Fruit fly (Drosophila melanogaster) whole organism, embryonic: ENCODE measurements around the gene tau.

ENCODE experiments used
- Abd-B ChIP-seq: fragments of 200-800 bp; sonication (Bioruptor generic); optimal IDR thresholded peaks from 2 replicates; lab custom pipeline; 2018; ENCODE audit warnings: missing biosample characterization, mild to moderate bottlenecking, missing genetic modification characterization, moderate library complexity
- B-H2 ChIP-seq: fragments of 200-800 bp; sonication (Bioruptor generic); optimal IDR thresholded peaks from 2 replicates; lab custom pipeline; 2018; ENCODE audit warnings: missing biosample characterization, mild to moderate bottlenecking, missing genetic modification characterization
- CG1024 ChIP-seq: fragments of 200-800 bp; sonication (Bioruptor generic); IDR thresholded peaks from 2 replicates; pipeline ENCODE4 v1.3.6; 2022; ENCODE audit warnings: missing biosample characterization, missing genetic modification characterization
- CG10366 ChIP-seq: fragments of 200-800 bp; sonication (Bioruptor generic); IDR thresholded peaks from 2 replicates; pipeline ENCODE4 v1.3.6; 2022; ENCODE audit warnings: missing biosample characterization, missing genetic modification characterization
- CG10654 ChIP-seq: fragments of 200-800 bp; sonication (Bioruptor generic); optimal IDR thresholded peaks from 2 replicates; lab custom pipeline; 2016; ENCODE audit warnings: missing biosample characterization, missing genetic modification characterization
- CG11723 ChIP-seq: fragments of 200-800 bp; sonication (Bioruptor generic); optimal IDR thresholded peaks from 2 replicates; lab custom pipeline; 2017; ENCODE audit warnings: missing biosample characterization, mild to moderate bottlenecking, missing genetic modification characterization
- CG13424 ChIP-seq: fragments of 200-800 bp; sonication (Bioruptor generic); optimal IDR thresholded peaks from 2 replicates; lab custom pipeline; 2019; ENCODE audit warnings: missing biosample characterization, mild to moderate bottlenecking, missing genetic modification characterization, moderate library complexity
- CG13624 ChIP-seq: fragments of 200-800 bp; sonication (Bioruptor generic); optimal IDR thresholded peaks from 2 replicates; lab custom pipeline; 2016; ENCODE audit warnings: missing biosample characterization, missing genetic modification characterization
- CG14667 ChIP-seq: fragments of 200-800 bp; sonication (Bioruptor generic); IDR thresholded peaks from 2 replicates; pipeline ENCODE4 v1.3.6; 2022; ENCODE audit warnings: missing biosample characterization, missing genetic modification characterization
- CG31441 ChIP-seq: fragments of 200-800 bp; sonication (Bioruptor generic); IDR thresholded peaks from 2 replicates; pipeline ENCODE4 v1.3.6; 2022; ENCODE audit warnings: missing biosample characterization, missing genetic modification characterization
- CG33557 ChIP-seq: fragments of 200-800 bp; sonication (Bioruptor generic); optimal IDR thresholded peaks from 2 replicates; lab custom pipeline; 2019; ENCODE audit warnings: missing biosample characterization, mild to moderate bottlenecking, missing genetic modification characterization, moderate library complexity
- CG4360 ChIP-seq: fragments of 200-800 bp; sonication (Bioruptor generic); IDR thresholded peaks from 2 replicates; pipeline ENCODE4 v1.3.6; 2022; ENCODE audit warnings: missing biosample characterization, missing genetic modification characterization
- CG6175 ChIP-seq: fragments of 200-800 bp; sonication (Bioruptor generic); IDR thresholded peaks from 3 replicates; pipeline ENCODE4 v1.3.6; 2022; ENCODE audit warnings: missing biosample characterization, missing genetic modification characterization
- CG8359 ChIP-seq: fragments of 200-800 bp; sonication (Bioruptor generic); optimal IDR thresholded peaks from 2 replicates; lab custom pipeline; 2017; ENCODE audit warnings: missing biosample characterization, mild to moderate bottlenecking, missing genetic modification characterization, borderline replicate concordance
- CkIIα-i1 ChIP-seq: fragments of 200-800 bp; sonication (Bioruptor generic); IDR thresholded peaks from 2 replicates; pipeline ENCODE4 v1.3.6; 2022; ENCODE audit warnings: missing biosample characterization, missing genetic modification characterization
- Dfd ChIP-seq, 2 experiments: fragments of >200 bp; optimal IDR thresholded peaks; 2 replicates each; lab custom pipeline; 2017; ENCODE audit warnings: missing biosample characterization in 2 of 2, missing genetic modification characterization in 2 of 2
- Dp ChIP-seq: fragments of 200-800 bp; sonication (Bioruptor generic); optimal IDR thresholded peaks from 2 replicates; lab custom pipeline; 2018; ENCODE audit warnings: missing biosample characterization, mild to moderate bottlenecking, missing genetic modification characterization, moderate library complexity
- ERR ChIP-seq: fragments of 200-800 bp; sonication (Bioruptor generic); optimal IDR thresholded peaks from 2 replicates; lab custom pipeline; 2016; ENCODE audit warnings: missing biosample characterization, missing genetic modification characterization
- Fer3 ChIP-seq: fragments of 200-800 bp; sonication (Bioruptor generic); optimal IDR thresholded peaks from 2 replicates; lab custom pipeline; 2018; ENCODE audit warnings: missing biosample characterization, mild to moderate bottlenecking, missing genetic modification characterization, moderate library complexity
- Hr3 ChIP-seq: fragments of 200-800 bp; sonication (Bioruptor generic); optimal IDR thresholded peaks from 3 replicates; lab custom pipeline; 2016; ENCODE audit warnings: missing biosample characterization, missing genetic modification characterization
- Hr78 ChIP-seq, 2 experiments: fragments of 200-800 bp in 1 of 2; fragments of >200 bp in 1 of 2; sonication (Bioruptor generic) in 1 of 2; optimal IDR thresholded peaks; 2 replicates each; lab custom pipeline; 2017 to 2019; ENCODE audit warnings: missing biosample characterization in 2 of 2, missing genetic modification characterization in 2 of 2, mild to moderate bottlenecking in 1 of 2, moderate library complexity in 1 of 2
- Meics ChIP-seq: fragments of 200-800 bp; sonication (Bioruptor generic); optimal IDR thresholded peaks from 2 replicates; lab custom pipeline; 2017; ENCODE audit warnings: missing biosample characterization, mild to moderate bottlenecking, missing genetic modification characterization
- Myb ChIP-seq: fragments of 200-800 bp; sonication (Bioruptor generic); optimal IDR thresholded peaks from 2 replicates; lab custom pipeline; 2016; ENCODE audit warnings: missing biosample characterization, missing genetic modification characterization
- NC2α ChIP-seq: fragments of 200-800 bp; sonication (Bioruptor generic); optimal IDR thresholded peaks from 2 replicates; lab custom pipeline; 2016; ENCODE audit warnings: missing biosample characterization, missing genetic modification characterization
- Neu2 ChIP-seq: fragments of 200-800 bp; sonication (Bioruptor generic); optimal IDR thresholded peaks from 3 replicates; lab custom pipeline; 2016; ENCODE audit warnings: missing biosample characterization, missing genetic modification characterization, borderline replicate concordance
- Optix ChIP-seq: fragments of 200-800 bp; sonication (Bioruptor generic); IDR thresholded peaks from 3 replicates; pipeline ENCODE4 v1.3.6; 2022; ENCODE audit warnings: missing biosample characterization, missing genetic modification characterization
- Rx ChIP-seq: fragments of 200-800 bp; sonication (Bioruptor generic); IDR thresholded peaks from 2 replicates; pipeline ENCODE4 v1.3.6; 2022; ENCODE audit warnings: missing biosample characterization, missing genetic modification characterization
- Sry-δ ChIP-seq: fragments of 200-800 bp; sonication (Bioruptor generic); optimal IDR thresholded peaks from 2 replicates; lab custom pipeline; 2016; ENCODE audit warnings: missing biosample characterization, missing genetic modification characterization
- Xbp1 ChIP-seq: fragments of 200-800 bp; sonication (Bioruptor generic); optimal IDR thresholded peaks from 3 replicates; lab custom pipeline; 2016; ENCODE audit warnings: missing biosample characterization, mild to moderate bottlenecking, missing genetic modification characterization
- abd-A ChIP-seq: fragments of 200-800 bp; sonication (Bioruptor generic); optimal IDR thresholded peaks from 3 replicates; lab custom pipeline; 2019; ENCODE audit warnings: missing biosample characterization, mild to moderate bottlenecking, missing genetic modification characterization, moderate library complexity
- bowl ChIP-seq: fragments of 200-800 bp; sonication (Bioruptor generic); IDR thresholded peaks from 2 replicates; pipeline ENCODE4 v1.3.6; 2022; ENCODE audit warnings: missing biosample characterization, missing genetic modification characterization
- br ChIP-seq: fragments of >200 bp; optimal IDR thresholded peaks from 2 replicates; lab custom pipeline; 2017
- btn ChIP-seq: fragments of 200-800 bp; sonication (Bioruptor generic); optimal IDR thresholded peaks from 2 replicates; lab custom pipeline; 2016; ENCODE audit warnings: missing biosample characterization, missing genetic modification characterization
- chinmo ChIP-seq: fragments of 200-800 bp; sonication (Bioruptor generic); IDR thresholded peaks from 4 replicates; pipeline ENCODE4 v1.3.6; 2022; ENCODE audit warnings: missing biosample characterization, missing genetic modification characterization; ENCODE audit not compliant: partially characterized antibody
- ci ChIP-seq: fragments of 200-800 bp; sonication (Bioruptor generic); IDR thresholded peaks from 3 replicates; pipeline ENCODE4 v1.3.6; 2022; ENCODE audit warnings: missing biosample characterization, missing genetic modification characterization
- crc ChIP-seq: fragments of 200-800 bp; sonication (Bioruptor generic); optimal IDR thresholded peaks from 2 replicates; lab custom pipeline; 2016; ENCODE audit warnings: missing biosample characterization, missing genetic modification characterization
- eve ChIP-seq, 2 experiments: fragments of >200 bp; optimal IDR thresholded peaks; 2 replicates each; lab custom pipeline; 2017; ENCODE audit warnings: missing biosample characterization in 2 of 2, missing genetic modification characterization in 2 of 2
- fd102C ChIP-seq: fragments of 200-800 bp; sonication (Bioruptor generic); optimal IDR thresholded peaks from 2 replicates; lab custom pipeline; 2018; ENCODE audit warnings: missing biosample characterization, mild to moderate bottlenecking, missing genetic modification characterization, moderate library complexity
- gt ChIP-seq: fragments of 200-800 bp; sonication (Bioruptor generic); IDR thresholded peaks from 2 replicates; pipeline ENCODE4 v1.3.6; 2022; ENCODE audit warnings: missing biosample characterization, missing genetic modification characterization
- jigr1 ChIP-seq: fragments of 200-800 bp; sonication (Bioruptor generic); IDR thresholded peaks from 3 replicates; pipeline ENCODE4 v1.3.6; 2022; ENCODE audit warnings: missing biosample characterization, missing genetic modification characterization
- luna ChIP-seq: fragments of 200-800 bp; sonication (Bioruptor generic); optimal IDR thresholded peaks from 2 replicates; lab custom pipeline; 2016; ENCODE audit warnings: missing biosample characterization, missing genetic modification characterization
- onecut ChIP-seq: fragments of 200-800 bp; sonication (Bioruptor generic); IDR thresholded peaks from 2 replicates; pipeline ENCODE4 v1.3.6; 2022; ENCODE audit warnings: missing biosample characterization, missing genetic modification characterization
- pan ChIP-seq, 4 experiments: fragments of >200 bp in 3 of 4; fragments of 200-800 bp in 1 of 4; sonication (Bioruptor generic) in 1 of 4; optimal IDR thresholded peaks in 3 of 4; IDR thresholded peaks in 1 of 4; 2 replicates each; pipeline versions ENCODE4 v1.3.6 to Lab custom; 2017 to 2022; ENCODE audit warnings: missing biosample characterization in 2 of 4, missing genetic modification characterization in 2 of 4, mixed read lengths in 1 of 4
- ranshi ChIP-seq: fragments of 200-800 bp; sonication (Bioruptor generic); IDR thresholded peaks from 2 replicates; pipeline ENCODE4 v1.3.6; 2022; ENCODE audit warnings: missing biosample characterization, missing genetic modification characterization
- schlank ChIP-seq: fragments of 200-800 bp; sonication (Bioruptor generic); optimal IDR thresholded peaks from 2 replicates; lab custom pipeline; 2018; ENCODE audit warnings: missing biosample characterization, mild to moderate bottlenecking, missing genetic modification characterization
- sqz ChIP-seq: fragments of 200-800 bp; sonication (Bioruptor generic); optimal IDR thresholded peaks from 3 replicates; lab custom pipeline; 2018; ENCODE audit warnings: missing biosample characterization, mild to moderate bottlenecking, missing genetic modification characterization
- sr ChIP-seq: fragments of 200-800 bp; sonication (Bioruptor generic); IDR thresholded peaks from 3 replicates; pipeline ENCODE4 v1.3.6; 2022; ENCODE audit warnings: missing biosample characterization, missing genetic modification characterization

Gene tau

DNA sequence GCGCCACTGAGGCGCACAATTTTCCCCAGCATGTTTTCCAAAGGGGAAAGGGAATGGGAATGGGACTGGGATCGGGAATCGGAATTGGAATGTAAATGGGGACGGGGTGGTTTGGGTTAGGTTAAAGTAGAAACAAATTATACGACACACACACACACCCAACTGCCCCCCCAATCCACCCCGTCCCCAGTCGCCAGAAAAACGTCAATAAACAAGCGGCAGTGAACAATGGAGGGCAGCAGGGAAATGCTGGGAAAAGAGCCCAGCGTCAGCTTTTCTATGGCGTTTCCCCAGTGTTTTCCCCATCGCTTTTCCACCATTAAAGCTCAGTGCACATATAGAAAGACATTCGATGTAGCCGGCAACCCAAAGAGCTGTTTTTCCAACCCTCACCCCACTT lies 46.2 kb downstream of the tau start (continued):
- TF ChIP-seq btn (GFP tag; lab: Kevin White, UChicago) (no peak), Hr3 (no peak), CkIIα-i1 (GFP tag; lab: Robert Waterston, UW) (no peak)

- TF ChIP-seq br (no peak), Xbp1 (no peak), Myb (GFP tag; lab: Kevin White, UChicago) (no peak), schlank (tag; lab: Kevin White, UChicago) (no peak), jigr1 (GFP tag; lab: Robert Waterston, UW) (no peak), CG13424 (no peak), Meics (GFP tag; lab: Kevin White, UChicago) (peak; percentile 27), gt (GFP tag; lab: Robert Waterston, UW) (no peak), CG4360 (no peak), Dfd (GFP tag; optimal IDR thresholded peaks at IDR 0.05; lab: Kevin White, UChicago) (no peak), Hr78 (GFP tag; optimal IDR thresholded peaks at IDR 0.05; lab: Kevin White, UChicago) (no peak), NC2α (GFP tag; lab: Kevin White, UChicago) (no peak), CG6175 (GFP tag; lab: Robert Waterston, UW) (peak; percentile 72; the same call in 1 of the 3 replicates), CG8359 (no peak), CG14667 (GFP tag; lab: Robert Waterston, UW) (no peak), B-H2 (GFP tag; lab: Kevin White, UChicago) (no peak), Hr3 (no peak), Rx (GFP tag; lab: Robert Waterston, UW) (no peak), fd102C (no peak), CG10366 (GFP tag; lab: Robert Waterston, UW) (peak; percentile 10; the same call in 1 of the 2 replicates), ERR (GFP tag; lab: Kevin White, UChicago) (no peak), Dp (GFP tag; lab: Kevin White, UChicago) (no peak), Optix (no peak), pan (optimal IDR thresholded peaks at IDR 0.05; lab: Kevin White, UChicago) (no peak), pan (GFP tag; optimal IDR thresholded peaks at IDR 0.05 in 1 of 2, IDR thresholded peaks at IDR 0.05 in 1 of 2) (peak in 1 of 2 experiments; percentile 43), ranshi (0 out of 2 replicates have a peak, but pooled peaks have one; percentile 7), Sry-δ (GFP tag; lab: Kevin White, UChicago) (no peak), abd-A (tag; lab: Kevin White, UChicago) (peak; percentile 3), CG1024 (GFP tag; lab: Robert Waterston, UW) (no peak), sqz (GFP tag; lab: Kevin White, UChicago) (no peak), Abd-B (GFP tag; lab: Kevin White, UChicago) (no peak), CG13624 (GFP tag; lab: Kevin White, UChicago) (no peak), Fer3 (tag; lab: Kevin White, UChicago) (no peak), CG33557 (no peak), onecut (peak; percentile 64), Neu2 (no peak), crc (GFP tag; lab: Kevin White, UChicago) (no peak), CG11723 (GFP tag; lab: Kevin White, UChicago) (no peak), sr (peak; percentile 79; the same call in 2 of the 3 replicates), bowl (no peak), CG31441 (GFP tag; lab: Robert Waterston, UW) (no peak), ci (GFP tag; lab: Robert Waterston, UW) (peak; percentile 56; the same call in 2 of the 3 replicates), CG10654 (GFP tag; lab: Kevin White, UChicago) (no peak), luna (GFP tag; lab: Kevin White, UChicago) (no peak), eve (GFP tag; optimal IDR thresholded peaks at IDR 0.05; lab: Kevin White, UChicago) (no peak), chinmo (GFP tag; lab: Robert Waterston, UW) (0 out of 4 replicates have a peak, but pooled peaks have one; percentile 41)
Observed at dm6 chr3R:27609118-27610042, 47.4 kb downstream of the tau start.
